Worm (Caenorhabditis elegans) whole organism, early embryonic: ENCODE data around the gene Y25C1A.13.

ENCODE experiments used
- B0310.2 ChIP-seq: sonication (generic microtip); optimal IDR thresholded peaks from 2 replicates; lab custom pipeline; 2016; ENCODE audit warnings: mild to moderate bottlenecking, missing genetic modification characterization, missing compliant biosample characterization
- F13C5.2 ChIP-seq: sonication (generic microtip); optimal IDR thresholded peaks from 2 replicates; lab custom pipeline; 2017; ENCODE audit warnings: mild to moderate bottlenecking, missing genetic modification characterization, inconsistent platforms, missing compliant biosample characterization
- aly-1 ChIP-seq: sonication (generic microtip); optimal IDR thresholded peaks from 2 replicates; lab custom pipeline; 2016; ENCODE audit warnings: missing genetic modification characterization, missing compliant biosample characterization
- ama-1 ChIP-seq: fragments of 150-350 bp; optimal IDR thresholded peaks from 2 replicates; lab custom pipeline; 2014
- ceh-13 ChIP-seq: fragments of 200-800 bp; sonication (Bioruptor generic); optimal IDR thresholded peaks from 2 replicates; lab custom pipeline; 2018; ENCODE audit warnings: mild to moderate bottlenecking, missing genetic modification characterization, missing compliant biosample characterization
- ceh-36 ChIP-seq: sonication (generic microtip); optimal IDR thresholded peaks from 2 replicates; lab custom pipeline; 2016; ENCODE audit warnings: missing genetic modification characterization, inconsistent platforms, missing compliant biosample characterization
- ets-7 ChIP-seq: sonication (generic microtip); optimal IDR thresholded peaks from 2 replicates; lab custom pipeline; 2016; ENCODE audit warnings: missing genotype, missing genetic modification characterization, missing compliant biosample characterization
- flt-1 ChIP-seq: fragments of 200-800 bp; sonication (Bioruptor generic); IDR thresholded peaks from 2 replicates; pipeline ENCODE4 v1.3.6; 2022; ENCODE audit warnings: missing genetic modification characterization, missing compliant biosample characterization
- hmbx-1 ChIP-seq: sonication (generic microtip); optimal IDR thresholded peaks from 2 replicates; lab custom pipeline; 2016; ENCODE audit warnings: mild to moderate bottlenecking, missing genetic modification characterization, missing compliant biosample characterization
- hmg-4 ChIP-seq: fragments of 200-800 bp; sonication (Bioruptor generic); optimal IDR thresholded peaks from 2 replicates; lab custom pipeline; 2018; ENCODE audit warnings: mild to moderate bottlenecking, missing genetic modification characterization, missing compliant biosample characterization
- hnd-1 ChIP-seq: sonication (generic microtip); optimal IDR thresholded peaks from 2 replicates; lab custom pipeline; 2016; ENCODE audit warnings: missing genetic modification characterization, missing compliant biosample characterization
- pes-1 ChIP-seq: fragments of 200-800 bp; sonication (Bioruptor generic); IDR thresholded peaks from 2 replicates; pipeline ENCODE4 v1.3.6; 2022; ENCODE audit warnings: missing genetic modification reagents, missing genetic modification characterization, missing compliant biosample characterization
- scrt-1 ChIP-seq: fragments of 200-800 bp; sonication (Bioruptor generic); IDR thresholded peaks from 2 replicates; pipeline ENCODE4 v1.3.6; 2022; ENCODE audit warnings: missing genetic modification characterization, missing compliant biosample characterization
- sea-1 ChIP-seq: fragments of 200-800 bp; sonication (Bioruptor generic); conservative IDR thresholded peaks from 2 replicates; pipeline ENCODE4 v1.3.6; 2022; ENCODE audit warnings: missing genetic modification characterization, missing compliant biosample characterization
- tbx-11 ChIP-seq: fragments of 200-800 bp; sonication (Bioruptor generic); IDR thresholded peaks from 2 replicates; pipeline ENCODE4 v1.3.6; 2022; ENCODE audit warnings: missing genetic modification characterization, missing compliant biosample characterization
- tbx-37 ChIP-seq: fragments of 200-800 bp; sonication (Bioruptor generic); conservative IDR thresholded peaks from 2 replicates; pipeline ENCODE4 v1.3.6; 2022; ENCODE audit warnings: missing genetic modification reagents, missing genetic modification characterization, missing compliant biosample characterization
- tra-4 ChIP-seq: sonication (generic microtip); optimal IDR thresholded peaks from 2 replicates; lab custom pipeline; 2017; ENCODE audit warnings: missing genetic modification characterization, missing compliant biosample characterization

Y25C1A.13 gene

ce11 chrII:3111147-3111546 is at the start of gene Y25C1A.13:
Y25C1A.13 (minus strand) TSS chrII:3111247.
- TF ChIP-seq B0310.2 (tag; lab: Kevin White, UChicago) (no peak), hmg-4 (GFP tag; lab: Kevin White, UChicago) (no peak), ama-1 (lab: Kevin White, UChicago) (no peak), F13C5.2 (tag; lab: Kevin White, UChicago) (no peak), ceh-13 (no peak), tbx-37 (GFP tag; lab: Robert Waterston, UW) (no peak), sea-1 (GFP tag; lab: Robert Waterston, UW) (no peak), tbx-11 (GFP tag; lab: Robert Waterston, UW) (no peak), hnd-1 (tag; lab: Kevin White, UChicago) (no peak), flt-1 (no peak), hmbx-1 (tag; lab: Kevin White, UChicago) (no peak), scrt-1 (GFP tag; lab: Robert Waterston, UW) (no peak)

ce11 chrII:3158985-3159384 is 47.9 kb upstream of the Y25C1A.13 start, which contains the start of gene sri-34:
sri-34 (minus strand) TSS chrII:3159085.
- TF ChIP-seq B0310.2 (tag; lab: Kevin White, UChicago): no peak
- TF ChIP-seq ceh-13: no peak
- no peak for TF ChIP-seq scrt-1 (GFP tag; lab: Robert Waterston, UW)
- no peak for TF ChIP-seq F13C5.2 (tag; lab: Kevin White, UChicago)
- no peak for TF ChIP-seq flt-1
- no peak for TF ChIP-seq ama-1 (lab: Kevin White, UChicago)
- TF ChIP-seq ets-7 (tag; lab: Kevin White, UChicago): no peak
- TF ChIP-seq hnd-1 (tag; lab: Kevin White, UChicago): no peak
- no peak for TF ChIP-seq hmg-4 (GFP tag; lab: Kevin White, UChicago)

- TF ChIP-seq ceh-13 (no peak), B0310.2 (tag; lab: Kevin White, UChicago) (no peak), sea-1 (GFP tag; lab: Robert Waterston, UW) (no peak), hmbx-1 (tag; lab: Kevin White, UChicago) (no peak)
These were observed 45.7 kb upstream of the Y25C1A.13 start, which contains the start of gene sri-33 for ce11 chrII:3156749-3157148. sri-33 (minus strand) TSS chrII:3156849.

ce11 chrII:3154383-3154782 is 43.3 kb upstream of the Y25C1A.13 start, which contains the start of gene sri-32:
sri-32 (minus strand) TSS chrII:3154483.
- no peak for TF ChIP-seq tbx-37 (GFP tag; lab: Robert Waterston, UW)
- TF ChIP-seq flt-1: no peak
- no peak for TF ChIP-seq ceh-36
- TF ChIP-seq tbx-11 (GFP tag; lab: Robert Waterston, UW): no peak
- TF ChIP-seq ets-7 (tag; lab: Kevin White, UChicago): no peak
- no peak for TF ChIP-seq B0310.2 (tag; lab: Kevin White, UChicago)
- no peak for TF ChIP-seq sea-1 (GFP tag; lab: Robert Waterston, UW)
- TF ChIP-seq tra-4 (tag; lab: Kevin White, UChicago): no peak
- TF ChIP-seq pes-1 (GFP tag; lab: Robert Waterston, UW): no peak
- no peak for TF ChIP-seq F13C5.2 (tag; lab: Kevin White, UChicago)

- no peak for TF ChIP-seq sea-1 (GFP tag; lab: Robert Waterston, UW)
- TF ChIP-seq aly-1: no peak
- TF ChIP-seq flt-1: no peak
- TF ChIP-seq scrt-1 (GFP tag; lab: Robert Waterston, UW): no peak
- no peak for TF ChIP-seq pes-1 (GFP tag; lab: Robert Waterston, UW)
- no peak for TF ChIP-seq ceh-36
- no peak for TF ChIP-seq hmbx-1 (tag; lab: Kevin White, UChicago)
- no peak for TF ChIP-seq ceh-13
- TF ChIP-seq F13C5.2 (tag; lab: Kevin White, UChicago): no peak
- no peak for TF ChIP-seq tbx-37 (GFP tag; lab: Robert Waterston, UW)
- no peak for TF ChIP-seq hnd-1 (tag; lab: Kevin White, UChicago)
- TF ChIP-seq hmg-4 (GFP tag; lab: Kevin White, UChicago): no peak
- no peak for TF ChIP-seq B0310.2 (tag; lab: Kevin White, UChicago)
- TF ChIP-seq tbx-11 (GFP tag; lab: Robert Waterston, UW): no peak
- no peak for TF ChIP-seq ets-7 (tag; lab: Kevin White, UChicago)
- TF ChIP-seq ama-1 (lab: Kevin White, UChicago): no peak
- TF ChIP-seq tra-4 (tag; lab: Kevin White, UChicago): no peak
These were observed 40.6 kb upstream of the Y25C1A.13 start, which contains the start of the genes T10D4.14 and T10D4.19 for ce11 chrII:3151615-3152014. T10D4.14 (minus strand) TSS chrII:3151715. T10D4.19 (plus strand) TSS chrII:3151918.

ce11 chrII:3149521-3150190 is 38.6 kb upstream of the Y25C1A.13 start, which contains the start of the genes T10D4.11 and T10D4.1:
T10D4.11 (minus strand) TSS chrII:3149621.
T10D4.1 (plus strand) TSS chrII:3150140.
- TF ChIP-seq tbx-37 (GFP tag; lab: Robert Waterston, UW) (no peak), scrt-1 (GFP tag; lab: Robert Waterston, UW) (no peak), B0310.2 (tag; lab: Kevin White, UChicago) (no peak), flt-1 (no peak), ceh-13 (no peak)

- TF ChIP-seq pes-1 (GFP tag; lab: Robert Waterston, UW) (no peak), F13C5.2 (tag; lab: Kevin White, UChicago) (no peak), sea-1 (GFP tag; lab: Robert Waterston, UW) (no peak), tra-4 (tag; lab: Kevin White, UChicago) (no peak), hmbx-1 (tag; lab: Kevin White, UChicago) (no peak), ceh-36 (no peak), hmg-4 (GFP tag; lab: Kevin White, UChicago) (no peak), ceh-13 (no peak), aly-1 (no peak), flt-1 (no peak), hnd-1 (tag; lab: Kevin White, UChicago) (no peak), tbx-11 (GFP tag; lab: Robert Waterston, UW) (no peak), ama-1 (lab: Kevin White, UChicago) (no peak), ets-7 (tag; lab: Kevin White, UChicago) (no peak), scrt-1 (GFP tag; lab: Robert Waterston, UW) (no peak), B0310.2 (tag; lab: Kevin White, UChicago) (no peak)
These were observed 37.4 kb upstream of the Y25C1A.13 start for ce11 chrII:3148404-3148803.
